Comparison of ENCODE assay signal across 1 fruit fly cellular context in the genomic region with DNA sequence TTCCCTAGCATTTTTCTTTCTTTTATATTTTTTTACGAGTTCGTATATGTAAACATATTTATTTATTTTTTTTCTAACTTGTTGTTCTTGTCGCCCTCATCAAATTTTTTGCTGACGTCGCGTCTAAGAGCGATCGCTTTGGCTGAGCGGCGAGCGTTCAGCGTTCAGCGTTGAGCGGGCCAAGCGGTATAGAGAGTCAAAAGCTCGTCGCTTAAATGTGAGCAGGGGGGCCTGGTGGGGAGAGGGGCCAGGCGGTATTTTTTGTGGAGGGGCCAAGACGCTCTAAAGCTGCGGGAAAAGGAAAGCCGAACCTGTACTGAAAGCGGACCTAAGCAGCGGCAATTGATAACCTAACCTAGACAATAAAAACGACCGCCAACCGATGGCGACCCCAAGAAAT.
TF ChIP-seq lines count a peak whose summit lies in the region.

No protein-coding gene starts in this region.

TF ChIP-seq in whole organism, embryonic, 481 proteins besides CTCF, POLR2A, EP300 and RAD21 (continued from another document):
- TF ChIP-seq sug (tag; optimal IDR thresholded peaks at IDR 0.05; lab: Kevin White, UChicago) = peak; percentile 59
- no peak for TF ChIP-seq Fer1 (GFP tag; optimal IDR thresholded peaks at IDR 0.05; lab: Kevin White, UChicago)
- TF ChIP-seq CG17568 (GFP tag; optimal IDR thresholded peaks at IDR 0.05; lab: Kevin White, UChicago) = no peak
- TF ChIP-seq CG18476 (GFP tag; optimal IDR thresholded peaks at IDR 0.05; lab: Kevin White, UChicago) = no peak
- TF ChIP-seq Taf1 (GFP tag; IDR thresholded peaks at IDR 0.05; lab: Robert Waterston, UW) = no peak
- no peak for TF ChIP-seq CG17912 (GFP tag; optimal IDR thresholded peaks at IDR 0.05; lab: Kevin White, UChicago)
- no peak for TF ChIP-seq jing (GFP tag; optimal IDR thresholded peaks at IDR 0.05; lab: Kevin White, UChicago)
- TF ChIP-seq HLHmδ (GFP tag; optimal IDR thresholded peaks at IDR 0.05; lab: Kevin White, UChicago) = no peak
- peak; percentile 61 for TF ChIP-seq bigmax (GFP tag; optimal IDR thresholded peaks at IDR 0.05; lab: Kevin White, UChicago)
- 0 out of 3 replicates have a peak, but pooled peaks have one; percentile 6 for TF ChIP-seq gce (GFP tag; IDR thresholded peaks at IDR 0.05; lab: Robert Waterston, UW)
- no peak for TF ChIP-seq Gug (GFP tag; IDR thresholded peaks at IDR 0.05; lab: Robert Waterston, UW)
- TF ChIP-seq CG11456 (GFP tag; IDR thresholded peaks at IDR 0.05; lab: Robert Waterston, UW) = no peak
- TF ChIP-seq Deaf1 (tag; optimal IDR thresholded peaks at IDR 0.05; lab: Kevin White, UChicago) = peak; percentile 27
- peak; percentile 61 for TF ChIP-seq Med (GFP tag; lab: Kevin White, UChicago)
- peak; percentile 56; the same call in 1 of the 2 replicates for TF ChIP-seq Adf1 (GFP tag; IDR thresholded peaks at IDR 0.05; lab: Robert Waterston, UW)
- TF ChIP-seq CG12744 (GFP tag; optimal IDR thresholded peaks at IDR 0.05; lab: Kevin White, UChicago) = no peak
- TF ChIP-seq CG6254 (GFP tag; optimal IDR thresholded peaks at IDR 0.05; lab: Kevin White, UChicago) = no peak
- TF ChIP-seq cad (GFP tag; optimal IDR thresholded peaks at IDR 0.05; lab: Kevin White, UChicago) = no peak
- no peak for TF ChIP-seq CG6175 (GFP tag; IDR thresholded peaks at IDR 0.05; lab: Robert Waterston, UW)
- no peak for TF ChIP-seq lab (GFP tag; optimal IDR thresholded peaks at IDR 0.05; lab: Kevin White, UChicago)
- no peak for TF ChIP-seq Sox102F (GFP tag; optimal IDR thresholded peaks at IDR 0.05; lab: Kevin White, UChicago)
- peak; percentile 93 for TF ChIP-seq crol (GFP tag; IDR thresholded peaks at IDR 0.05; lab: Robert Waterston, UW)
- no peak for TF ChIP-seq ac (GFP tag; optimal IDR thresholded peaks at IDR 0.05; lab: Kevin White, UChicago)
- TF ChIP-seq CG10543 (GFP tag; optimal IDR thresholded peaks at IDR 0.05; lab: Kevin White, UChicago) = peak; percentile 10
- no peak for TF ChIP-seq MBD-R2 (GFP tag; IDR thresholded peaks at IDR 0.05; lab: Robert Waterston, UW)
- no peak for TF ChIP-seq dati (GFP tag; IDR thresholded peaks at IDR 0.05; lab: Robert Waterston, UW)
- no peak for TF ChIP-seq vnd (GFP tag; IDR thresholded peaks at IDR 0.05; lab: Robert Waterston, UW; ENCODE audit: partially characterized antibody)
- peak; percentile 26 to 58 for TF ChIP-seq Trl (optimal IDR thresholded peaks at IDR 0.05; lab: Kevin White, UChicago)
- TF ChIP-seq Trl (GFP tag; optimal IDR thresholded peaks at IDR 0.05; lab: Kevin White, UChicago) = no peak
- no peak for TF ChIP-seq dysf (GFP tag; IDR thresholded peaks at IDR 0.05; lab: Robert Waterston, UW)
- no peak for TF ChIP-seq hbn (GFP tag; IDR thresholded peaks at IDR 0.05; lab: Robert Waterston, UW; ENCODE audit: partially characterized antibody)
- no peak for TF ChIP-seq CG18599 (GFP tag; optimal IDR thresholded peaks at IDR 0.05; lab: Kevin White, UChicago)
- 0 out of 2 replicates have a peak, but pooled peaks have one; percentile 12 for TF ChIP-seq Rfx (GFP tag; IDR thresholded peaks at IDR 0.05; lab: Robert Waterston, UW)
- no peak for TF ChIP-seq CG10654 (GFP tag; optimal IDR thresholded peaks at IDR 0.05; lab: Kevin White, UChicago)
- no peak for TF ChIP-seq bowl (GFP tag; IDR thresholded peaks at IDR 0.05; lab: Robert Waterston, UW)
- no peak for TF ChIP-seq Dref (GFP tag; IDR thresholded peaks at IDR 0.05; lab: Robert Waterston, UW)
- TF ChIP-seq ranshi (GFP tag; IDR thresholded peaks at IDR 0.05; lab: Robert Waterston, UW) = no peak
- TF ChIP-seq Vsx1 (GFP tag; optimal IDR thresholded peaks at IDR 0.05; lab: Kevin White, UChicago) = no peak
- no peak for TF ChIP-seq CG17829 (tag; optimal IDR thresholded peaks at IDR 0.05; lab: Kevin White, UChicago)
- TF ChIP-seq ewg (GFP tag; optimal IDR thresholded peaks at IDR 0.05; lab: Kevin White, UChicago) = no peak
- no peak for TF ChIP-seq abd-A (tag; optimal IDR thresholded peaks at IDR 0.05; lab: Kevin White, UChicago)
- no peak for TF ChIP-seq CG12391 (tag; optimal IDR thresholded peaks at IDR 0.05; lab: Kevin White, UChicago)
- TF ChIP-seq pb (GFP tag; optimal IDR thresholded peaks at IDR 0.05; lab: Kevin White, UChicago) = no peak
- no peak for TF ChIP-seq trem (tag; optimal IDR thresholded peaks at IDR 0.05; lab: Kevin White, UChicago)
- TF ChIP-seq Fer2 (tag; optimal IDR thresholded peaks at IDR 0.05; lab: Kevin White, UChicago) = no peak
- no peak for TF ChIP-seq gfzf (GFP tag; optimal IDR thresholded peaks at IDR 0.05; lab: Kevin White, UChicago)
- TF ChIP-seq Hr3 (GFP tag; optimal IDR thresholded peaks at IDR 0.05; lab: Kevin White, UChicago) = no peak
- no peak for TF ChIP-seq slou (GFP tag; optimal IDR thresholded peaks at IDR 0.05; lab: Kevin White, UChicago)
- TF ChIP-seq CHES-1-like (GFP tag; optimal IDR thresholded peaks at IDR 0.05; lab: Kevin White, UChicago) = no peak
- no peak for TF ChIP-seq CG12299 (tag; optimal IDR thresholded peaks at IDR 0.05; lab: Kevin White, UChicago)
- no peak for TF ChIP-seq CG11695 (GFP tag; IDR thresholded peaks at IDR 0.05; lab: Robert Waterston, UW)
- no peak for TF ChIP-seq fd64A (GFP tag; optimal IDR thresholded peaks at IDR 0.05; lab: Kevin White, UChicago)
- TF ChIP-seq CG17361 (GFP tag; IDR thresholded peaks at IDR 0.05; lab: Robert Waterston, UW) = no peak
- peak; percentile 23 for TF ChIP-seq B-H2 (GFP tag; optimal IDR thresholded peaks at IDR 0.05; lab: Kevin White, UChicago)
- no peak for TF ChIP-seq chif (GFP tag; optimal IDR thresholded peaks at IDR 0.05; lab: Kevin White, UChicago)
- no peak for TF ChIP-seq knrl (GFP tag; IDR thresholded peaks at IDR 0.05; lab: Robert Waterston, UW; ENCODE audit: partially characterized antibody)
- no peak for TF ChIP-seq disco-r (GFP tag; optimal IDR thresholded peaks at IDR 0.05; lab: Kevin White, UChicago)
- no peak for TF ChIP-seq CG8290 (GFP tag; optimal IDR thresholded peaks at IDR 0.05; lab: Kevin White, UChicago)
- peak in 1 of 2 experiments; percentile 15 for TF ChIP-seq CG8290 (tag; optimal IDR thresholded peaks at IDR 0.05; lab: Kevin White, UChicago)
- TF ChIP-seq Dek (tag; optimal IDR thresholded peaks at IDR 0.05; lab: Kevin White, UChicago) = no peak
- no peak for TF ChIP-seq salm (tag; optimal IDR thresholded peaks at IDR 0.05; lab: Kevin White, UChicago)
- TF ChIP-seq usp (GFP tag; optimal IDR thresholded peaks at IDR 0.05; lab: Kevin White, UChicago) = no peak
- no peak for TF ChIP-seq twi (tag; optimal IDR thresholded peaks at IDR 0.05; lab: Kevin White, UChicago)
- TF ChIP-seq CG12942 (GFP tag; optimal IDR thresholded peaks at IDR 0.05; lab: Kevin White, UChicago) = no peak
- TF ChIP-seq pan (optimal IDR thresholded peaks at IDR 0.05; lab: Kevin White, UChicago) = no peak
- no peak for TF ChIP-seq pan (GFP tag; optimal IDR thresholded peaks at IDR 0.05 in 1 of 2, IDR thresholded peaks at IDR 0.05 in 1 of 2)
- TF ChIP-seq stc (GFP tag; IDR thresholded peaks at IDR 0.05; lab: Robert Waterston, UW) = no peak
- no peak for TF ChIP-seq CG6765 (GFP tag; optimal IDR thresholded peaks at IDR 0.05; lab: Kevin White, UChicago)
- TF ChIP-seq CG42726 (GFP tag; IDR thresholded peaks at IDR 0.05; lab: Robert Waterston, UW; ENCODE audit: partially characterized antibody) = 0 out of 2 replicates have a peak, but pooled peaks have one; percentile 33
- no peak for TF ChIP-seq Eip74EF (GFP tag; optimal IDR thresholded peaks at IDR 0.05; lab: Kevin White, UChicago)
- no peak for TF ChIP-seq CG2129 (GFP tag; IDR thresholded peaks at IDR 0.05; lab: Robert Waterston, UW; ENCODE audit: partially characterized antibody)
